Worm (Caenorhabditis elegans): ENCODE measurements around the gene mig-14.

mig-14 gene

DNA sequence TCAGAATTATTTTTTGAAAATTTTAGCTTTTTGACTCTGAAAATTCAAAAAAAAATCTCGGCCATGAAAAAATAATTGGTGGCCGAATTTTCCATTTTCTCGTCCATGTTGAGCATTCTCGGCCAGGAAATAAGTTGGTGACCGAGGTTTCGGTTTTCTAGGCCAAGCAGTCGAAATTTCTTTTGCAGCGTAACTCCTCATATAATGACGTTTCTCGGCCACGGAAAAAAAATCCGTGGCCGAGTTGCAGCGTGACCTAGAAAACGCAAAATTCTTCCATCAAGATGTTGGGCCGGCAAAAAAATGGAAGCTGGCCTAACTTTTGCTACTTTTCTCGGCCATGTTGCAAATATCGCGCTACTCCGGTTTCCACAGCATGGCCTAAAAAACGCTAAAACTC is 8.6 kb downstream of the mig-14 start:
- TF ChIP-seq ceh-48 (tag; optimal IDR thresholded peaks at IDR 0.05) = no peak
- no peak for TF ChIP-seq fax-1 (tag; optimal IDR thresholded peaks at IDR 0.05)
- TF ChIP-seq C08G9.2 (tag; optimal IDR thresholded peaks at IDR 0.05) = no peak
- no peak for TF ChIP-seq pax-1 (tag; optimal IDR thresholded peaks at IDR 0.05)
- no peak for TF ChIP-seq npax-4 (tag; optimal IDR thresholded peaks at IDR 0.05)
- no peak for TF ChIP-seq pqm-1 (tag; optimal IDR thresholded peaks at IDR 0.05)
- no peak for TF ChIP-seq ttx-3 (tag; optimal IDR thresholded peaks at IDR 0.05)
- TF ChIP-seq syd-9 (tag; optimal IDR thresholded peaks at IDR 0.05) = no peak
- TF ChIP-seq elt-2 (tag; optimal IDR thresholded peaks at IDR 0.05) = no peak
- no peak for TF ChIP-seq unc-86 (tag; optimal IDR thresholded peaks at IDR 0.05)
- TF ChIP-seq tbx-2 (tag; optimal IDR thresholded peaks at IDR 0.05) = no peak
- TF ChIP-seq ceh-45 (GFP tag; IDR thresholded peaks at IDR 0.05) = no peak
- TF ChIP-seq Y22D7AL.16 (tag; optimal IDR thresholded peaks at IDR 0.05) = no peak
- no peak for TF ChIP-seq zip-5 (tag; optimal IDR thresholded peaks at IDR 0.05)
- no peak for TF ChIP-seq mec-3 (tag; optimal IDR thresholded peaks at IDR 0.05; ENCODE audit: borderline replicate concordance)

DNA sequence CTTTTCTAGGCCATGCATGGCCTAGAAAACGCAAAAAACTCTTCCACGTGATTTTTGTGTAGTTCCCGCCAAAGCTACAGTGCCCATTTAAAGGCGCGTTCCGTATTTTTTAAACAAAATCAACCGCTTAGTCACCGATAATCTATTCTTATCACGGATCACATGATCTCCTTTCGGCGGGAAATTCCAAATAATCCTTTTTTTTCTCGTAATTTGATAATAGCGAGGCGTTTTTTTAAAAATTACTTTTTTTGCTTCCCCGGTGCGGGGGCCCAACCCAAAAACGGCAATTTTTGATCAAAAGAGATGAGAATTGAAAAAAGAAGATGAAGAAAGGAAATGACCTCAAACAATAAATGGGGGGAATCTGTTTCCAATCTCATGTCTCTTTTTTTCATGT is 9.5 kb downstream of the mig-14 start:
- TF ChIP-seq ahr-1 (tag; optimal IDR thresholded peaks at IDR 0.05) (no peak), unc-3 (GFP tag; conservative IDR thresholded peaks at IDR 0.05) (no peak), unc-3 (tag; optimal IDR thresholded peaks at IDR 0.05) (no peak)

DNA sequence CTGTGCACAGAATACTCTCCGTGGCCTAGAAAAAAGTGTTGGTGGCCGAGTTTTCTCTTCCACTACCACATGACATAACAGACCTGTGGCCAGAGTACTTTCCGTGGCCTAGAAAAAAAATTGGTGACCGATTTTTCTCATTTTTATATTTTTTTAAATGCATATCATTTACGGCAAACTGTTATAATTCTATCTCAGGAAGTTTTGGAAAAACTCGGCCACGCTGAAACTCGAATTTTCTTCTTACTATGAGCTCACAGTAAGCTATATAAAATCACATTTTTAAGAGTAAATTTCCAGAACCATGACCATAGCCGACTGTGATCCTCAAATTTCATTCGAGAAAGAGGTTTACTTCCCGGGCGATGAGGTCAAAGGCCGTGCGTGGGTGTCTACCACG is 10.5 kb downstream of the mig-14 start, which contains the start of gene arrd-14:
arrd-14 (plus strand) TSS at position 301 of the 400 bp plus-strand sequence.
- TF ChIP-seq hlh-30 (tag; optimal IDR thresholded peaks at IDR 0.05; ENCODE audit: insufficient read depth) = no peak
- no peak for TF ChIP-seq sox-4 (tag; optimal IDR thresholded peaks at IDR 0.05)
- TF ChIP-seq dmd-4 (tag; optimal IDR thresholded peaks at IDR 0.05; ENCODE audit: borderline replicate concordance) = no peak
- TF ChIP-seq lin-11 (tag; optimal IDR thresholded peaks at IDR 0.05) = no peak
- TF ChIP-seq dve-1 (tag; optimal IDR thresholded peaks at IDR 0.05) = no peak
- TF ChIP-seq fax-1 (tag; optimal IDR thresholded peaks at IDR 0.05) = no peak
- TF ChIP-seq tbx-2 (tag; optimal IDR thresholded peaks at IDR 0.05) = no peak

DNA sequence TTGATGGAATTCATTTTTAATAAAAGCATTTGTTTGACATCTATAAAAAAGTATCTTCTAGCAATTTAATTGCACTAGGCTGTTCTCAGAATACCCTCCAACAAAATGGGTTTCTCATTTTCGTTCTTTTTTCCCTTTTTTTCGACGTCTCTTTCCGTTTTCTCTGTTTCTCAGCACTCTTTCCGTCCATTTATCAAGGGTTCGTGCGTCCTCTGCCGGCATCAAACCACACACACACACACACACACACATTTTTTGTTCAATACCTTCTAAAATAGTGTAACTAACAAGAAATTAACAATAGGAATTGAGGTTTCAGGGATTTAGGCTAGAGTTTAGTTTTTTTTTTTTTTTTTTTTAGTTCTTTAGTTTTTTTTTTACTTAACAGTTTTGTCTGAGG is 14.7 kb downstream of the mig-14 start:
- no peak for TF ChIP-seq elt-4 (tag; optimal IDR thresholded peaks at IDR 0.05)
- TF ChIP-seq hlh-13 (GFP tag; optimal IDR thresholded peaks at IDR 0.05) = no peak
- TF ChIP-seq dmd-4 (tag; optimal IDR thresholded peaks at IDR 0.05; ENCODE audit: borderline replicate concordance) = no peak
- TF ChIP-seq ceh-9 (tag; optimal IDR thresholded peaks at IDR 0.05) = no peak
- TF ChIP-seq nfya-1 (tag; optimal IDR thresholded peaks at IDR 0.05) = no peak
- no peak for TF ChIP-seq F13H6.1 (tag; optimal IDR thresholded peaks at IDR 0.05)

DNA sequence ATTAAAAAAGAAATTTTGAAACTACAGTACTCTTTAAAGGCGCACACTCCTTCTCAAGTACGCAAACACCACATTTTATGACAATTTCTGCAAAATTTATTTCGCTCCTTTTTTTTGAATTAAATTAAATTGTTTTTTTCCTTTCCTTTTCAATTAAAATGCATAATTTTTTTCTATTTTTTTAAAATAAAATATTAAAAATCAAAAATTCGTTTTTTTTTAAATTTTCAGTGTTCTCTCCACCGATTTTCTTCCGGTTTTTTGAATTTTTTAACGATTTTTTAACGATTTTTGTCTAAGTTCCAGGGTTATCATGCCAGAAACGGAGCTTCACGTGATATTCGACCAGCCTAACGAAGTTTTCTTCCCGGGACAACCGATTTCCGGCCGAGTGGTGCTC is 16.6 kb downstream of the mig-14 start, which contains the start of gene arrd-13:
arrd-13 (plus strand) TSS at position 301 of the 400 bp plus-strand sequence.
- no peak for TF ChIP-seq che-1 (tag; optimal IDR thresholded peaks at IDR 0.05)
- TF ChIP-seq rnt-1 (tag; optimal IDR thresholded peaks at IDR 0.05) = no peak
- no peak for TF ChIP-seq ceh-30 (tag; optimal IDR thresholded peaks at IDR 0.05)
- no peak for TF ChIP-seq odd-2 (tag; optimal IDR thresholded peaks at IDR 0.05)
- TF ChIP-seq unc-55 (GFP tag; optimal IDR thresholded peaks at IDR 0.05) = no peak
- no peak for TF ChIP-seq syd-9 (tag; optimal IDR thresholded peaks at IDR 0.05)
- TF ChIP-seq ceh-14 (tag; optimal IDR thresholded peaks at IDR 0.05) = no peak
- no peak for TF ChIP-seq ceh-45 (GFP tag; IDR thresholded peaks at IDR 0.05)
- no peak for TF ChIP-seq unc-3 (GFP tag; conservative IDR thresholded peaks at IDR 0.05)
- TF ChIP-seq unc-3 (tag; optimal IDR thresholded peaks at IDR 0.05) = no peak
- no peak for TF ChIP-seq pat-9 (tag; optimal IDR thresholded peaks at IDR 0.05)
- no peak for TF ChIP-seq ceh-34 (tag; optimal IDR thresholded peaks at IDR 0.05)
- no peak for TF ChIP-seq K09A11.1 (tag; optimal IDR thresholded peaks at IDR 0.05; ENCODE audit: insufficient read depth)
- TF ChIP-seq dve-1 (tag; optimal IDR thresholded peaks at IDR 0.05) = no peak
- TF ChIP-seq ceh-48 (tag; optimal IDR thresholded peaks at IDR 0.05) = no peak
- TF ChIP-seq eyg-1 (tag; optimal IDR thresholded peaks at IDR 0.05) = no peak
- no peak for TF ChIP-seq ztf-16 (tag; optimal IDR thresholded peaks at IDR 0.05)
- TF ChIP-seq nhr-11 (tag; optimal IDR thresholded peaks at IDR 0.05) = no peak
- no peak for TF ChIP-seq elt-4 (tag; optimal IDR thresholded peaks at IDR 0.05)
